Fruit fly (Drosophila melanogaster): ENCODE measurements around the gene CG11076.

The CG11076 gene

DNA sequence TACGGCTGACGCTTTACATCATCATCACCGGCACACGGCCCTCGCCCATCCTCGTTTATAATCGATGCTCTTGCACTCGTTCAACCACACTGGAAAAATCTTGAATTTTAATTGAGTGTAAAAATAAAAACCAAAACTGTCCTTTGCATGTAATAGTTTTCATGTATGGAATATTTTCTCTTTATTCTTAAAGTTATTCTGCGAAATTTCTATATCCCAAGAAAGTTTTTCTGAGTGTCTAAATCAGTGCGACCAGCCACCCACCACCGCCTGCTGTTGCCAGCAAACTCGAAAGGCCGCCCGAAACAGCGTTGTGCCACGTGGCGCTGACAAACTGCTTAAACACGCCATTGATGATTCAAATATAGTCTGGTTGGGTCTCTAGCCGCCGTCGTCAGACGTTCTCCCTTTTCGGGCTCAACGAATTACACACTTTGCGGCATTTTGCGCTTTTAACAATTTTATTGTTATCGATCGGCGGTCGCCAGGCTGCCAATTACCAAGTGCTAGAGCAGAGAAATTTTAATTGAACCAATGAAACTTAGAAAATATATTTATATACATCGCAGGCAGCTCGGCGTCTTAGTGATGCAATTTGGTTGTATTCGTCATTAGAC lies 48.7 kb downstream of the CG11076 start (continued):
- TF ChIP-seq nmo (GFP tag; optimal IDR thresholded peaks at IDR 0.05) (peak; percentile 79), CG14710 (tag; optimal IDR thresholded peaks at IDR 0.05) (peak; percentile 71), Dfd (GFP tag; optimal IDR thresholded peaks at IDR 0.05) (no peak), gro (GFP tag; optimal IDR thresholded peaks at IDR 0.05) (peak; percentile 10), CG11247 (GFP tag; IDR thresholded peaks at IDR 0.05) (no peak; the same call in 1 of the 2 replicates), Dref (GFP tag; IDR thresholded peaks at IDR 0.05) (no peak), Sry-δ (GFP tag; optimal IDR thresholded peaks at IDR 0.05) (peak; percentile 27), dm (GFP tag; optimal IDR thresholded peaks at IDR 0.05) (peak; percentile 55), Sox100B (GFP tag; optimal IDR thresholded peaks at IDR 0.05) (peak; percentile 70), nom (GFP tag; optimal IDR thresholded peaks at IDR 0.05) (no peak), CG1529 (GFP tag; optimal IDR thresholded peaks at IDR 0.05) (peak; percentile 70), gt (GFP tag; IDR thresholded peaks at IDR 0.05) (no peak), insv (GFP tag; optimal IDR thresholded peaks at IDR 0.05) (no peak), CG7786 (GFP tag; optimal IDR thresholded peaks at IDR 0.05) (peak; percentile 61), dati (GFP tag; IDR thresholded peaks at IDR 0.05) (no peak), fru (optimal IDR thresholded peaks at IDR 0.05) (no peak), Abd-B (GFP tag; optimal IDR thresholded peaks at IDR 0.05) (no peak), CG43689 (GFP tag; IDR thresholded peaks at IDR 0.05) (no peak), CG4707 (GFP tag; optimal IDR thresholded peaks at IDR 0.05) (peak; percentile 58), ham (GFP tag; IDR thresholded peaks at IDR 0.05) (no peak), Mrtf (GFP tag; IDR thresholded peaks at IDR 0.05) (no peak), CG4328 (GFP tag; optimal IDR thresholded peaks at IDR 0.05) (peak; percentile 21), NFAT (GFP tag; IDR thresholded peaks at IDR 0.05) (no peak), ac (GFP tag; optimal IDR thresholded peaks at IDR 0.05) (peak; percentile 4), MTF-1 (GFP tag; optimal IDR thresholded peaks at IDR 0.05; ENCODE audit: borderline replicate concordance) (peak; percentile 28), maf-S (GFP tag; optimal IDR thresholded peaks at IDR 0.05) (peak; percentile 19), Bdp1 (GFP tag; optimal IDR thresholded peaks at IDR 0.05) (peak; percentile 62), CG17802 (tag; optimal IDR thresholded peaks at IDR 0.05) (peak; percentile 56), tup (GFP tag; optimal IDR thresholded peaks at IDR 0.05) (peak; percentile 49), CG8281 (tag; optimal IDR thresholded peaks at IDR 0.05) (peak; percentile 29), CG12155 (GFP tag; optimal IDR thresholded peaks at IDR 0.05) (peak; percentile 55), Jarid2 (GFP tag; optimal IDR thresholded peaks at IDR 0.05) (peak; percentile 5), CG15479 (GFP tag; optimal IDR thresholded peaks at IDR 0.05) (peak; percentile 28), CG10959 (GFP tag; IDR thresholded peaks at IDR 0.05) (no peak), pum (GFP tag; optimal IDR thresholded peaks at IDR 0.05) (peak; percentile 63), Rfx (GFP tag; IDR thresholded peaks at IDR 0.05) (no peak), CG33213 (GFP tag; optimal IDR thresholded peaks at IDR 0.05) (peak; percentile 67), Med (GFP tag) (peak; percentile 91), Doc2 (GFP tag; IDR thresholded peaks at IDR 0.05) (no peak), Xbp1 (GFP tag; optimal IDR thresholded peaks at IDR 0.05) (peak; percentile 86), CG13123 (GFP tag; optimal IDR thresholded peaks at IDR 0.05) (peak; percentile 43), Mad (GFP tag; optimal IDR thresholded peaks at IDR 0.05) (peak; percentile 41), CG9797 (GFP tag; optimal IDR thresholded peaks at IDR 0.05) (no peak), chm (GFP tag; IDR thresholded peaks at IDR 0.05) (peak; percentile 76; the same call in 1 of the 2 replicates), Usf (GFP tag; optimal IDR thresholded peaks at IDR 0.05) (no peak), ATbp (GFP tag; optimal IDR thresholded peaks at IDR 0.05) (peak; percentile 84), CG17612 (GFP tag; IDR thresholded peaks at IDR 0.05) (no peak), inv (GFP tag; IDR thresholded peaks at IDR 0.05; ENCODE audit: partially characterized antibody) (no peak), CG18619 (GFP tag; optimal IDR thresholded peaks at IDR 0.05) (peak; percentile 33), ro (GFP tag; IDR thresholded peaks at IDR 0.05) (no peak; the same call in 1 of the 2 replicates), dmrt99B (tag; optimal IDR thresholded peaks at IDR 0.05) (peak; percentile 83)

All from whole organism, embryonic.